Fruit fly (Drosophila melanogaster): Measurements from ENCODE around the gene CG5938.

- TF ChIP-seq bab1 (GFP tag; optimal IDR thresholded peaks at IDR 0.05) (no peak), CG1620 (GFP tag; optimal IDR thresholded peaks at IDR 0.05) (no peak), CG33017 (tag; optimal IDR thresholded peaks at IDR 0.05) (no peak), Clk (GFP tag; optimal IDR thresholded peaks at IDR 0.05) (no peak), kay (GFP tag; ENCODE audit: borderline replicate concordance) (no peak), cnc (optimal IDR thresholded peaks at IDR 0.05) (peak in 1 of 2 experiments; percentile 36), ovo (GFP tag; optimal IDR thresholded peaks at IDR 0.05) (no peak), CG14711 (tag; optimal IDR thresholded peaks at IDR 0.05) (no peak), CG7101 (tag; optimal IDR thresholded peaks at IDR 0.05) (no peak), Crg-1 (GFP tag; optimal IDR thresholded peaks at IDR 0.05) (no peak)
Measured at dm6 chr3R:27270379-27271266, 4.0 kb upstream of the CG5938 start.

Data from whole organism, adult.